Fruit fly (Drosophila melanogaster) whole organism, larva: Measurements from ENCODE around the gene CG17292.
A peak's percentile ranks its signal among the peaks of the same experiment; 100 is the strongest.

Experiments
- noc ChIP-seq: fragments of 200-800 bp; sonication (Bioruptor generic); optimal IDR thresholded peaks from 3 replicates; lab custom pipeline; 2019; ENCODE audit warnings: missing biosample characterization, mild to moderate bottlenecking, missing genetic modification characterization, moderate library complexity

The CG17292 gene

dm6 chr2L:8384108-8384601 is 13.9 kb downstream of the CG17292 start, which contains the start of the genes Dad1 and CG13384:
Gene Dad1 (minus strand): TSS chr2L:8384137.
Gene CG13384 (plus strand): TSS chr2L:8384455.
- TF ChIP-seq noc (tag; lab: Kevin White, UChicago) = peak; percentile 97

- TF ChIP-seq noc (tag; lab: Kevin White, UChicago) = no peak
Measured at dm6 chr2L:8384985-8385519, 14.8 kb downstream of the CG17292 start.

- no peak for TF ChIP-seq noc (tag; lab: Kevin White, UChicago)
Measured at dm6 chr2L:8385849-8386248, 15.6 kb downstream of the CG17292 start.

dm6 chr2L:8389231-8389630 is 19.0 kb downstream of the CG17292 start, which contains the start of gene CG42819:
Gene CG42819 (minus strand): TSS chr2L:8389331.
- no peak for TF ChIP-seq noc (tag; lab: Kevin White, UChicago)

dm6 chr2L:8392298-8392697 is 22.0 kb downstream of the CG17292 start, which contains the start of gene CG42820:
Gene CG42820 (minus strand): TSS chr2L:8392398.
- TF ChIP-seq noc (tag; lab: Kevin White, UChicago) = no peak

dm6 chr2L:8393122-8393521 is 22.9 kb downstream of the CG17292 start, which contains the start of gene Acp29AB:
Gene Acp29AB (minus strand): TSS chr2L:8393222.
- TF ChIP-seq noc (tag; lab: Kevin White, UChicago) = no peak

dm6 chr2L:8394180-8394579 is 23.9 kb downstream of the CG17292 start, which contains the start of gene lectin-29Ca:
Gene lectin-29Ca (minus strand): TSS chr2L:8394280.
- no peak for TF ChIP-seq noc (tag; lab: Kevin White, UChicago)

dm6 chr2L:8394840-8395239 is 24.6 kb downstream of the CG17292 start, which contains the start of gene Peritrophin-15b:
Gene Peritrophin-15b (minus strand): TSS chr2L:8394940.
- TF ChIP-seq noc (tag; lab: Kevin White, UChicago) = no peak

dm6 chr2L:8395996-8396699 is 25.9 kb downstream of the CG17292 start, which contains the start of the genes Peritrophin-15a and CG13385:
Gene Peritrophin-15a (minus strand): TSS chr2L:8396096.
Gene CG13385 (plus strand): TSS chr2L:8396649.
- no peak for TF ChIP-seq noc (tag; lab: Kevin White, UChicago)

dm6 chr2L:8398721-8399120 is 28.5 kb downstream of the CG17292 start, which contains the start of gene CG13386:
Gene CG13386 (plus strand): TSS chr2L:8399021.
- TF ChIP-seq noc (tag; lab: Kevin White, UChicago) = no peak

dm6 chr2L:8399863-8400598 is 29.8 kb downstream of the CG17292 start, which contains the start of gene CG31898:
Gene CG31898 (plus strand): TSS chr2L:8400421.
- no peak for TF ChIP-seq noc (tag; lab: Kevin White, UChicago)

- TF ChIP-seq noc (tag; lab: Kevin White, UChicago) = no peak
Measured at dm6 chr2L:8402928-8403285, 32.7 kb downstream of the CG17292 start, which contains the start of gene fy. Gene fy (minus strand): TSS chr2L:8403280.

dm6 chr2L:8403286-8404270 is 33.3 kb downstream of the CG17292 start, which contains the start of gene emb:
Gene emb (plus strand): TSS chr2L:8403573.
- TF ChIP-seq noc (tag; lab: Kevin White, UChicago) = peak; percentile 44

- TF ChIP-seq noc (tag; lab: Kevin White, UChicago) = no peak
Measured at dm6 chr2L:8411530-8411929, 41.3 kb downstream of the CG17292 start, which contains the start of gene Naglu. Gene Naglu (minus strand): TSS chr2L:8411868.
